Worm (Caenorhabditis elegans) whole organism, L3 larva: ENCODE measurements around the gene clec-162.

Experiments
- R02D3.7 ChIP-seq: fragments of 150-350 bp; optimal IDR thresholded peaks from 2 replicates; lab custom pipeline; 2014; ENCODE audit warnings: missing biosample characterization, missing genetic modification characterization
- ZK546.5 ChIP-seq: sonication (generic microtip); optimal IDR thresholded peaks from 2 replicates; lab custom pipeline; 2017; ENCODE audit warnings: missing biosample characterization, missing genetic modification characterization
- aly-2 ChIP-seq: fragments of 150-350 bp; optimal IDR thresholded peaks from 2 replicates; lab custom pipeline; 2014; ENCODE audit warnings: missing biosample characterization, missing genetic modification characterization
- ama-1 ChIP-seq: fragments of 150-350 bp; optimal IDR thresholded peaks from 2 replicates; lab custom pipeline; 2018
- ceh-82 ChIP-seq: fragments of 150-350 bp; optimal IDR thresholded peaks from 2 replicates; lab custom pipeline; 2014; ENCODE audit warnings: missing biosample characterization, missing genetic modification characterization
- daf-12 ChIP-seq: fragments of 150-350 bp; optimal IDR thresholded peaks from 2 replicates; lab custom pipeline; 2014; ENCODE audit warnings: missing biosample characterization, missing genetic modification reagents, missing genetic modification characterization
- egl-5 ChIP-seq: fragments of 150-350 bp; optimal IDR thresholded peaks from 2 replicates; lab custom pipeline; 2017; ENCODE audit warnings: missing biosample characterization, missing genetic modification reagents, missing genetic modification characterization, inconsistent platforms
- elt-1 ChIP-seq: fragments of 150-350 bp; optimal IDR thresholded peaks from 2 replicates; lab custom pipeline; 2014; ENCODE audit warnings: missing biosample characterization, missing genetic modification characterization
- elt-2 ChIP-seq: sonication (generic microtip); optimal IDR thresholded peaks from 2 replicates; lab custom pipeline; 2016; ENCODE audit warnings: missing genetic modification reagents, mild to moderate bottlenecking, missing genetic modification characterization, missing compliant biosample characterization
- elt-3 ChIP-seq, 3 experiments: fragments of 150-350 bp in 1 of 3; sonication (generic microtip) in 2 of 3; optimal IDR thresholded peaks; 2 replicates in 2 of 3; 4 replicates in 1 of 3; lab custom pipeline; 2014 to 2017; ENCODE audit warnings: missing biosample characterization in 3 of 3, missing genetic modification characterization in 3 of 3
- lin-15B ChIP-seq: fragments of 150-350 bp; optimal IDR thresholded peaks from 2 replicates; lab custom pipeline; 2014; ENCODE audit warnings: missing biosample characterization, missing genetic modification characterization
- lin-39 ChIP-seq: fragments of 150-350 bp; optimal IDR thresholded peaks from 2 replicates; lab custom pipeline; 2018; ENCODE audit warnings: missing biosample characterization, missing genetic modification reagents, missing genetic modification characterization
- lsy-12 ChIP-seq: sonication (generic microtip); optimal IDR thresholded peaks from 2 replicates; lab custom pipeline; 2016; ENCODE audit warnings: mild to moderate bottlenecking, missing genetic modification characterization, missing compliant biosample characterization
- mdl-1 ChIP-seq: fragments of 150-350 bp; optimal IDR thresholded peaks from 2 replicates; lab custom pipeline; 2014; ENCODE audit warnings: missing biosample characterization, missing genetic modification characterization
- mml-1 ChIP-seq: fragments of 150-350 bp; sonication (generic microtip); optimal IDR thresholded peaks from 3 replicates; lab custom pipeline; 2014; ENCODE audit warnings: missing biosample characterization, missing genetic modification characterization
- nfya-1 ChIP-seq: sonication (generic microtip); optimal IDR thresholded peaks from 2 replicates; lab custom pipeline; 2017; ENCODE audit warnings: missing genetic modification characterization, mild to moderate bottlenecking, missing compliant biosample characterization, antibody characterized with exemption, moderate library complexity; ENCODE audit not compliant: insufficient read depth
- nhr-23 ChIP-seq: fragments of 150-350 bp; optimal IDR thresholded peaks from 2 replicates; lab custom pipeline; 2014; ENCODE audit warnings: missing biosample characterization, missing genetic modification reagents, missing genetic modification characterization
- nhr-237 ChIP-seq: fragments of 150-350 bp; optimal IDR thresholded peaks from 2 replicates; lab custom pipeline; 2014; ENCODE audit warnings: missing biosample characterization, missing genetic modification characterization
- nhr-25 ChIP-seq: sonication (generic microtip); optimal IDR thresholded peaks from 2 replicates; lab custom pipeline; 2017; ENCODE audit warnings: missing biosample characterization, missing genetic modification characterization
- nhr-43 ChIP-seq: sonication (generic microtip); optimal IDR thresholded peaks from 2 replicates; lab custom pipeline; 2016; ENCODE audit warnings: mild to moderate bottlenecking, missing genetic modification characterization, missing compliant biosample characterization; ENCODE audit not compliant: poor library complexity, severe bottlenecking
- nhr-67 ChIP-seq: fragments of 150-350 bp; optimal IDR thresholded peaks from 2 replicates; lab custom pipeline; 2014; ENCODE audit warnings: missing biosample characterization, missing genetic modification characterization
- pha-4 ChIP-seq: fragments of 150-350 bp; optimal IDR thresholded peaks from 2 replicates; lab custom pipeline; 2014; ENCODE audit warnings: missing biosample characterization, missing genetic modification reagents, missing genetic modification characterization
- pqm-1 ChIP-seq: fragments of 150-350 bp; optimal IDR thresholded peaks from 2 replicates; lab custom pipeline; 2017; ENCODE audit warnings: missing biosample characterization, missing genetic modification characterization, inconsistent platforms
- sea-2 ChIP-seq: fragments of 150-350 bp; sonication (generic microtip); optimal IDR thresholded peaks from 4 replicates; lab custom pipeline; 2014; ENCODE audit warnings: missing biosample characterization, missing genetic modification reagents, missing genetic modification characterization
- skn-1 ChIP-seq: fragments of 150-350 bp; optimal IDR thresholded peaks from 2 replicates; lab custom pipeline; 2014; ENCODE audit warnings: missing biosample characterization, missing genetic modification characterization
- tbx-2 ChIP-seq: sonication (generic microtip); optimal IDR thresholded peaks from 2 replicates; lab custom pipeline; 2016; ENCODE audit warnings: mild to moderate bottlenecking, missing genetic modification characterization, missing compliant biosample characterization
- unc-39 ChIP-seq: sonication (generic microtip); optimal IDR thresholded peaks from 4 replicates; lab custom pipeline; 2017; ENCODE audit warnings: missing biosample characterization, missing genetic modification characterization
- unc-62 ChIP-seq: fragments of 150-350 bp; sonication (generic microtip); optimal IDR thresholded peaks from 4 replicates; lab custom pipeline; 2014; ENCODE audit warnings: missing biosample characterization, missing genetic modification reagents, missing genetic modification characterization
- zag-1 ChIP-seq: fragments of 150-350 bp; optimal IDR thresholded peaks from 2 replicates; lab custom pipeline; 2014; ENCODE audit warnings: missing biosample characterization, missing genetic modification characterization
- ztf-4 ChIP-seq: fragments of 150-350 bp; optimal IDR thresholded peaks from 2 replicates; lab custom pipeline; 2014; ENCODE audit warnings: missing biosample characterization, missing genetic modification characterization

clec-162 gene

ce11 chrIII:9752852-9753251 is 27.8 kb upstream of the clec-162 start, which contains the start of gene ech-6:
Gene ech-6, minus strand, starts transcription at chrIII:9752883.
- TF ChIP-seq elt-1 (tag; lab: Kevin White, UChicago) (no peak), elt-3 (tag; optimal IDR thresholded peaks at IDR 0.05; lab: Kevin White, UChicago) (no peak), elt-2 (peak; percentile 40), ZK546.5 (no peak), skn-1 (tag; lab: Kevin White, UChicago) (no peak), aly-2 (tag; lab: Kevin White, UChicago) (no peak), pha-4 (tag; lab: Kevin White, UChicago) (peak; percentile 65), ama-1 (peak; percentile 7), pqm-1 (tag; lab: Kevin White, UChicago) (peak; percentile 35), nhr-43 (tag; lab: Kevin White, UChicago) (peak; percentile 70), R02D3.7 (tag; lab: Kevin White, UChicago) (no peak), lin-15B (tag; lab: Kevin White, UChicago) (no peak), nfya-1 (peak; percentile 20), lsy-12 (tag; lab: Kevin White, UChicago) (peak; percentile 4)

DNA sequence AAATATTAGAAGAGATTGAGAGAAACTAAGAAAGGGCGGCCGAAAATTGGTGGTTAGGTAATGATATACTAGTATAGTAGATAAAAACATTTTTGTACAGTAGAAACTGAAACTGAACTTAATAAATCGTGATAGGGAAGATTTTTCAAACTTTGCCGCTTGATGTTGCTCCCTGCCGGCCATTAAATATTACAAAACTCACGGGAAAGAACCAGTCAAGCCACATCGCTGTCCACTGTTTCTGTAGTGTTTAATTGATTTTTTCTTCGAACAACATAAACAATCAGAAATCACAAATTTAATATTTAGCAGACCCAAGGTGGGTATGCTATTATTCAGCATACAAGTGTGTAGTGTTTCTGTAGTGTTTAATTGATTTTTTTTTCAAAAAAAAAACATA is 26.1 kb upstream of the clec-162 start, which contains the start of gene T05G5.5:
Gene T05G5.5, minus strand, starts transcription at position 359 of the 400 bp plus-strand sequence.
- peak; percentile 59 for TF ChIP-seq ama-1
- TF ChIP-seq nhr-237 (tag; lab: Kevin White, UChicago): no peak
- no peak for TF ChIP-seq nhr-25 (tag; lab: Kevin White, UChicago)
- TF ChIP-seq ceh-82 (tag; lab: Kevin White, UChicago): no peak
- no peak for TF ChIP-seq aly-2 (tag; lab: Kevin White, UChicago)
- no peak for TF ChIP-seq ZK546.5
- TF ChIP-seq nhr-43 (tag; lab: Kevin White, UChicago): peak; percentile 79
- TF ChIP-seq sea-2 (GFP tag; lab: Kevin White, UChicago): no peak
- no peak for TF ChIP-seq mdl-1
- TF ChIP-seq elt-2: peak; percentile 5

ce11 chrIII:9748694-9749093 is 23.7 kb upstream of the clec-162 start, which contains the start of gene T05G5.4:
Gene T05G5.4, plus strand, starts transcription at chrIII:9748934.
- TF ChIP-seq ama-1 (no peak), unc-62 (GFP tag; lab: Kevin White, UChicago) (no peak), zag-1 (tag; lab: Kevin White, UChicago) (no peak), mdl-1 (no peak), nhr-23 (tag; lab: Kevin White, UChicago) (no peak), R02D3.7 (tag; lab: Kevin White, UChicago) (no peak), nfya-1 (no peak), elt-2 (no peak), nhr-67 (tag; lab: Kevin White, UChicago) (no peak), lin-39 (tag; lab: Kevin White, UChicago) (no peak), lin-15B (tag; lab: Kevin White, UChicago) (no peak), ceh-82 (tag; lab: Kevin White, UChicago) (no peak), tbx-2 (no peak), mml-1 (no peak), ZK546.5 (no peak), unc-39 (tag; lab: Kevin White, UChicago) (no peak), pha-4 (tag; lab: Kevin White, UChicago) (no peak)

DNA sequence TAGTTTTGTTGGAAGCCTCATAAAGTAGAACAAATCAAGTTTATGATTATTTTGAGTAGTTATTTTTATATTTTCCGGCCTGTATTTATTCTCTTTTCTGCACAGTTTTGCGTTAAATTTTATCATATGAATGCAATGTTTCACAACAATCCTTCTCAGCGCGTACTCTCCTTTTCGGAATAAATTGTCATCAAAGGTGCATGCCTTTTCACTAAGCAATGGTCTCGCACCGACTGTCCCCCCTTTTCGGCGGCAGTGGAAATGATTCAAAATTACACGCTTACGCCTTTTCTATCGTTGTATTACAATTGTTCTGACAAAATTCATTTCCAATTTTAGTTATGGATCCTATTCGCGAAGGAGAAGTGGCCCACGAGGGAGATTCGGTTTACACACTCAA is 22.1 kb upstream of the clec-162 start, which contains the start of the genes iff-1 and cdk-1:
Gene iff-1, minus strand, starts transcription at position 61 of the 400 bp plus-strand sequence.
Gene cdk-1, plus strand, starts transcription at position 340 of the 400 bp plus-strand sequence.
- TF ChIP-seq daf-12 (tag; lab: Kevin White, UChicago) (no peak), tbx-2 (no peak), ztf-4 (no peak), elt-2 (no peak), zag-1 (tag; lab: Kevin White, UChicago) (no peak), nhr-23 (tag; lab: Kevin White, UChicago) (peak; percentile 2), nhr-25 (tag; lab: Kevin White, UChicago) (peak; percentile 40), nhr-237 (tag; lab: Kevin White, UChicago) (no peak), mml-1 (no peak), lin-15B (tag; lab: Kevin White, UChicago) (peak; percentile 65), nfya-1 (peak; percentile 73), mdl-1 (no peak), egl-5 (tag; lab: Kevin White, UChicago) (no peak), unc-39 (tag; lab: Kevin White, UChicago) (no peak), pha-4 (tag; lab: Kevin White, UChicago) (peak; percentile 69)

DNA sequence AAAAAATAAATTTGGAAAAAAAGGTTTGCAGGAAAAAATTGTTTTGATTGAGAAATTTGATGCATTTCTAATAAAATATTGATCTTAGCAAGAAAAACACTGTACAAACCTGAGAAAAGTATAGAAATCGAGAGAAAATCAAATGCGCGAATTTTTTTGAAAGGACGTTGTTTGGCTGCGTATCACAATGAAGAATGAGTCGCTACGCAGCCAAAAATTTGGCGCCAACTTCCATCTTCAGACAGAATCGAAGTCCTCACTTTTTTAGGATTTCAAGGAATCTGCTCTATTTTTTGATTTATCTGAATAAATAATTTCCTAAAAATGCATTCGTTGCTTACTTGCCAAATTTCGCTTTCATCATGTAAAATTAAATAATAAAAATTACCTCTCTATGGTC is 21.7 kb upstream of the clec-162 start:
- no peak for TF ChIP-seq aly-2 (tag; lab: Kevin White, UChicago)
